Fruit fly (Drosophila melanogaster) whole organism, wandering third instar larva: ENCODE data around the gene CG3819.

Source experiments
- lola ChIP-seq: fragments of >200 bp; optimal IDR thresholded peaks from 2 replicates; lab custom pipeline; 2017; ENCODE audit warnings: missing biosample characterization, missing genetic modification characterization
- usp ChIP-seq: fragments of >200 bp; optimal IDR thresholded peaks from 2 replicates; lab custom pipeline; 2017; ENCODE audit warnings: missing biosample characterization, missing genetic modification characterization

DNA sequence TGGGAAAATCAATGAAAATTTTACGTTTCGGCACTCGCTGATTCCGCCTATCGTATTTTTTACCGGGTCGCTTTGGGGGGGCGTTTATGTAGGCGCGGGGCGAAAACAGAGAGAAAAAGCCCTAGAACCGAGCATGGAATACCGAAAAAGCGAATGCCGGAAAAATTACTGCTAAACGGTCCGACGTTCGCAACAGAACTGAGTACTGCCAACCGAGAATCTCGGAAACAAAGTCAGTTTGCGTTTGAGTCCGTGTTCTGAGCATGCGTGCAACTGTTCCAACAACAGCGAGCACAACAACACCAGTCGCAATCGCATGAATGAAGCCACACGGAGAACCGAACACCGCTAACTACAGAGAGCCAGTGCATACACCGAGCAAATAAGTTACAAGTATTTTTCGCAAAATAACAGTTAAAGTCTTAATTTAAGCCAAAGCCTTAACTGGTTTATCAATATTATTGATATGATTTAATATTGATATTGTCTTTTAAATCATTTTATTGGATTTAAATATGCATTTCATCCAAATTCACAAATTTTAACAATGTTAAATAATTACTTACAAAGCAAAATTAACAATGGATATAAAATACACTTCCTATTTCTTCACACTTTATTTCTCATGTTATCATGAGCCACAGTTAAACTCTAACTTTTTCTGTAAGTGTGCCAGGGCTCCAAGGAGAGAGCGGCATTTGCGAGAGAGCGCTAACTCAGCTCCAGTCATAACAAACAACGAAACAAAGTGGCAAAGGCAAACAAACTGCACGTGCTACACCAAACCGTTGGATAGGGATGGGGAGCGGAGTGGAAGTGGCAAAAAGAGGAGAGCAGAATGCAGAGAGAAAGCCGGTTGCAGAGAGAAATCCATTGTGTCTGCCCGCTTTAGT, 31.4 kb downstream of the CG3819 start, which contains the start of gene CG3961:
- TF ChIP-seq usp (GFP tag; lab: Kevin White, UChicago), result no peak
- TF ChIP-seq lola (GFP tag; lab: Kevin White, UChicago), result no peak
